Fruit fly (Drosophila melanogaster) whole organism, prepupa: Measurements from ENCODE around the gene CG44044.

ENCODE experiments used
- CG10669 ChIP-seq: fragments of 200-800 bp; sonication (Bioruptor generic); optimal IDR thresholded peaks from 3 replicates; lab custom pipeline; 2018; ENCODE audit warnings: missing biosample characterization, mild to moderate bottlenecking, missing genetic modification characterization, moderate library complexity
- CG11294 ChIP-seq: fragments of 200-800 bp; sonication (Bioruptor generic); IDR thresholded peaks from 2 replicates; pipeline ENCODE4 v1.3.6; 2022; ENCODE audit warnings: missing biosample characterization, missing genetic modification characterization
- CG11762 ChIP-seq: fragments of 200-800 bp; sonication (Bioruptor generic); optimal IDR thresholded peaks from 3 replicates; lab custom pipeline; 2016; ENCODE audit warnings: missing biosample characterization, missing genetic modification characterization; ENCODE audit not compliant: insufficient read depth
- CG15336 ChIP-seq: fragments of 200-800 bp; sonication (Bioruptor generic); IDR thresholded peaks from 2 replicates; pipeline ENCODE4 v1.3.6; 2022; ENCODE audit warnings: missing biosample characterization, missing genetic modification characterization
- CG1621 ChIP-seq: fragments of 200-800 bp; sonication (Bioruptor generic); optimal IDR thresholded peaks from 3 replicates; lab custom pipeline; 2018; ENCODE audit warnings: missing biosample characterization, mild to moderate bottlenecking, missing genetic modification characterization
- CG16779 ChIP-seq: fragments of 200-800 bp; sonication (Bioruptor generic); optimal IDR thresholded peaks from 3 replicates; lab custom pipeline; 2017; ENCODE audit warnings: missing biosample characterization, mild to moderate bottlenecking, missing genetic modification characterization
- CG3032 ChIP-seq: fragments of 200-800 bp; optimal IDR thresholded peaks from 2 replicates; lab custom pipeline; 2019; ENCODE audit warnings: missing biosample characterization, mild to moderate bottlenecking, missing genetic modification characterization, moderate library complexity
- CG31627 ChIP-seq: fragments of 200-800 bp; sonication (Bioruptor generic); optimal IDR thresholded peaks from 3 replicates; lab custom pipeline; 2016; ENCODE audit warnings: missing biosample characterization, missing genetic modification characterization
- CG4318 ChIP-seq: fragments of 200-800 bp; sonication (Bioruptor generic); optimal IDR thresholded peaks from 3 replicates; lab custom pipeline; 2017; ENCODE audit warnings: missing biosample characterization, mild to moderate bottlenecking, missing genetic modification characterization
- CG6276 ChIP-seq: fragments of 200-800 bp; sonication (Bioruptor generic); optimal IDR thresholded peaks from 2 replicates; lab custom pipeline; 2017; ENCODE audit warnings: missing biosample characterization, mild to moderate bottlenecking, missing genetic modification characterization
- CG6792 ChIP-seq: fragments of 200-800 bp; sonication (Bioruptor generic); optimal IDR thresholded peaks from 3 replicates; lab custom pipeline; 2016; ENCODE audit warnings: missing biosample characterization, missing genetic modification characterization
- CG6808 ChIP-seq: fragments of 200-800 bp; sonication (Bioruptor generic); optimal IDR thresholded peaks from 3 replicates; lab custom pipeline; 2017; ENCODE audit warnings: missing biosample characterization, missing genetic modification characterization, mild to moderate bottlenecking, moderate library complexity, missing genetic modification reagents
- CG6854 ChIP-seq: fragments of 200-800 bp; sonication (Bioruptor generic); optimal IDR thresholded peaks from 2 replicates; lab custom pipeline; 2017; ENCODE audit warnings: missing biosample characterization, mild to moderate bottlenecking, missing genetic modification characterization
- CG7368 ChIP-seq: fragments of 200-800 bp; sonication (Bioruptor generic); optimal IDR thresholded peaks from 3 replicates; lab custom pipeline; 2016; ENCODE audit warnings: missing biosample characterization, missing genetic modification characterization
- CG8632 ChIP-seq: fragments of 200-800 bp; sonication (Bioruptor generic); optimal IDR thresholded peaks from 3 replicates; lab custom pipeline; 2016; ENCODE audit warnings: missing biosample characterization, missing genetic modification characterization
- Eip75B ChIP-seq: fragments of 200-800 bp; sonication (Bioruptor generic); optimal IDR thresholded peaks from 3 replicates; lab custom pipeline; 2016; ENCODE audit warnings: missing biosample characterization, missing genetic modification characterization
- Ets21C ChIP-seq: fragments of 200-800 bp; sonication (Bioruptor generic); optimal IDR thresholded peaks from 3 replicates; lab custom pipeline; 2016; ENCODE audit warnings: missing biosample characterization, missing genetic modification characterization
- Ets96B ChIP-seq: fragments of 200-800 bp; optimal IDR thresholded peaks from 2 replicates; lab custom pipeline; 2019; ENCODE audit warnings: missing biosample characterization, mild to moderate bottlenecking, missing genetic modification characterization, moderate library complexity
- Hr39 ChIP-seq: fragments of 200-800 bp; sonication (Bioruptor generic); optimal IDR thresholded peaks from 2 replicates; lab custom pipeline; 2016; ENCODE audit warnings: missing biosample characterization, missing genetic modification characterization
- Met ChIP-seq: fragments of 200-800 bp; sonication (Bioruptor generic); optimal IDR thresholded peaks from 3 replicates; lab custom pipeline; 2016; ENCODE audit warnings: missing biosample characterization, missing genetic modification characterization
- OdsH ChIP-seq: fragments of 200-800 bp; sonication (Bioruptor generic); optimal IDR thresholded peaks from 3 replicates; lab custom pipeline; 2016; ENCODE audit warnings: missing biosample characterization, missing genetic modification characterization
- Smox ChIP-seq: fragments of 200-800 bp; sonication (Bioruptor generic); optimal IDR thresholded peaks from 3 replicates; lab custom pipeline; 2016; ENCODE audit warnings: missing biosample characterization, missing genetic modification characterization
- Sox102F ChIP-seq: fragments of 200-800 bp; sonication (Bioruptor generic); optimal IDR thresholded peaks from 2 replicates; lab custom pipeline; 2016; ENCODE audit warnings: missing biosample characterization, mild to moderate bottlenecking, missing genetic modification characterization
- Sox14 ChIP-seq: fragments of 200-800 bp; sonication (Bioruptor generic); optimal IDR thresholded peaks from 3 replicates; lab custom pipeline; 2016; ENCODE audit warnings: missing biosample characterization, missing genetic modification characterization
- Sox15 ChIP-seq: fragments of 200-800 bp; sonication (Bioruptor generic); optimal IDR thresholded peaks from 3 replicates; lab custom pipeline; 2016; ENCODE audit warnings: missing biosample characterization, missing genetic modification characterization
- cyc ChIP-seq: fragments of 200-800 bp; sonication (Bioruptor generic); optimal IDR thresholded peaks from 3 replicates; lab custom pipeline; 2016; ENCODE audit warnings: missing biosample characterization, missing genetic modification characterization
- dac ChIP-seq: fragments of 200-800 bp; sonication (Bioruptor generic); optimal IDR thresholded peaks from 2 replicates; lab custom pipeline; 2017; ENCODE audit warnings: missing biosample characterization, mild to moderate bottlenecking, missing genetic modification characterization
- dsx ChIP-seq: fragments of 200-800 bp; optimal IDR thresholded peaks from 3 replicates; lab custom pipeline; 2019; ENCODE audit warnings: missing biosample characterization, mild to moderate bottlenecking, missing genetic modification characterization, moderate library complexity; ENCODE audit not compliant: poor library complexity, severe bottlenecking
- eg ChIP-seq: fragments of 200-800 bp; sonication (Bioruptor generic); IDR thresholded peaks from 3 replicates; pipeline ENCODE4 v1.3.6; 2022; ENCODE audit warnings: missing biosample characterization, missing genetic modification characterization
- esn ChIP-seq: fragments of 200-800 bp; sonication (Bioruptor generic); optimal IDR thresholded peaks from 2 replicates; lab custom pipeline; 2016; ENCODE audit warnings: missing biosample characterization, mild to moderate bottlenecking, missing genetic modification characterization, moderate library complexity
- fd85E ChIP-seq: fragments of 200-800 bp; sonication (Bioruptor generic); optimal IDR thresholded peaks from 3 replicates; lab custom pipeline; 2016; ENCODE audit warnings: missing biosample characterization, missing genetic modification characterization
- fkh ChIP-seq: fragments of 200-800 bp; sonication (Bioruptor generic); optimal IDR thresholded peaks from 3 replicates; lab custom pipeline; 2017; ENCODE audit warnings: missing biosample characterization, mild to moderate bottlenecking, missing genetic modification characterization, moderate library complexity
- lz ChIP-seq: fragments of 200-800 bp; sonication (Bioruptor generic); optimal IDR thresholded peaks from 3 replicates; lab custom pipeline; 2016; ENCODE audit warnings: missing biosample characterization, missing genetic modification characterization
- net ChIP-seq: fragments of 200-800 bp; sonication (Bioruptor generic); optimal IDR thresholded peaks from 3 replicates; lab custom pipeline; 2016; ENCODE audit warnings: missing biosample characterization, missing genetic modification characterization
- pdm3 ChIP-seq: fragments of 200-800 bp; sonication (Bioruptor generic); optimal IDR thresholded peaks from 3 replicates; lab custom pipeline; 2016; ENCODE audit warnings: missing biosample characterization, missing genetic modification characterization
- salr ChIP-seq, 2 experiments: fragments of 200-800 bp; sonication (Bioruptor generic); optimal IDR thresholded peaks; 3 replicates each; lab custom pipeline; 2016 to 2018; ENCODE audit warnings: missing biosample characterization in 2 of 2, missing genetic modification characterization in 2 of 2, mild to moderate bottlenecking in 1 of 2
- ss ChIP-seq, 2 experiments: fragments of 200-800 bp; sonication (Bioruptor generic); optimal IDR thresholded peaks; 2 replicates in 1 of 2; 3 replicates in 1 of 2; lab custom pipeline; 2017 to 2018; ENCODE audit warnings: mild to moderate bottlenecking in 2 of 2, missing biosample characterization in 2 of 2, missing genetic modification characterization in 2 of 2, moderate library complexity in 1 of 2
- svp ChIP-seq: fragments of 200-800 bp; sonication (Bioruptor generic); peaks from one replicate; lab custom pipeline; 2016; ENCODE audit warnings: missing biosample characterization, missing genetic modification characterization
- topi ChIP-seq: fragments of 200-800 bp; sonication (Bioruptor generic); optimal IDR thresholded peaks from 3 replicates; lab custom pipeline; 2016; ENCODE audit warnings: missing biosample characterization, missing genetic modification characterization
- vri ChIP-seq: fragments of 200-800 bp; sonication (Bioruptor generic); optimal IDR thresholded peaks from 3 replicates; lab custom pipeline; 2016; ENCODE audit warnings: missing biosample characterization, mild to moderate bottlenecking, missing genetic modification characterization

Gene CG44044

DNA sequence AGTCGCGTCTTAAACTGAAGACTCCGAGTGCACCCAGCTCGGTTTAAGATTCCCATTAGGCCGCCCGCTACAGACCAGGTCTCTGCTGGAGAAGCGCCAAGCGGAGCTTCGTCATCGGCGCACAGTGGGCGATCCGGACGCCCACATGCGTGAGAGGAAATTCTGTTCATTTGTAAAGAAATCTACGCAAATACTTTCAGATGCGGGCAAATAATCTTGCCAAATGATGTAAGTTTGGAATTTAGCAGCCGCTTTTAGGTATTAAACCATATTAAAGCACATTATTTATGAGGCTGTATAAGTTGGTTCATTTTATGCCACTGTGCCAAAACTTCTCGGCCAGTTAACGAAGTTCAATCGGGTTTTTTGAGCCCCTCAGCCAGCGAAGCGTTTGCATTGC, 46.6 kb downstream of the CG44044 start, which contains the start of gene js (continued):
- TF ChIP-seq CG10669 (GFP tag; lab: Kevin White, UChicago) (no peak), net (GFP tag; lab: Kevin White, UChicago) (no peak), OdsH (GFP tag; lab: Kevin White, UChicago) (peak; percentile 75), eg (GFP tag; lab: Robert Waterston, UW) (peak; percentile 62), Sox15 (GFP tag; lab: Kevin White, UChicago) (peak; percentile 18), cyc (no peak), CG8632 (GFP tag; lab: Kevin White, UChicago) (no peak), esn (no peak), topi (peak; percentile 44), Ets96B (tag; lab: Kevin White, UChicago) (no peak), CG16779 (tag; lab: Kevin White, UChicago) (no peak), Eip75B (no peak), vri (GFP tag; lab: Kevin White, UChicago) (no peak), CG6854 (GFP tag; lab: Kevin White, UChicago) (no peak), CG11762 (peak; percentile 67), Sox102F (GFP tag; lab: Kevin White, UChicago) (peak; percentile 50), pdm3 (peak; percentile 76), lz (no peak), CG6276 (peak; percentile 73), dsx (no peak), fd85E (no peak), dac (GFP tag; lab: Kevin White, UChicago) (peak; percentile 62), Met (peak; percentile 53), Sox14 (peak; percentile 59), CG6808 (peak; percentile 27), CG4318 (GFP tag; lab: Kevin White, UChicago) (peak; percentile 78), CG31627 (GFP tag; lab: Kevin White, UChicago) (peak; percentile 49), Smox (GFP tag; lab: Kevin White, UChicago) (peak; percentile 45), CG1621 (tag; lab: Kevin White, UChicago) (no peak), CG6792 (no peak), Ets21C (no peak), CG7368 (GFP tag; lab: Kevin White, UChicago) (peak; percentile 30), CG15336 (GFP tag; lab: Robert Waterston, UW) (peak; percentile 84), fkh (GFP tag; lab: Kevin White, UChicago) (no peak), CG11294 (GFP tag; lab: Robert Waterston, UW) (no peak), Hr39 (GFP tag; lab: Kevin White, UChicago) (peak; percentile 53)

DNA sequence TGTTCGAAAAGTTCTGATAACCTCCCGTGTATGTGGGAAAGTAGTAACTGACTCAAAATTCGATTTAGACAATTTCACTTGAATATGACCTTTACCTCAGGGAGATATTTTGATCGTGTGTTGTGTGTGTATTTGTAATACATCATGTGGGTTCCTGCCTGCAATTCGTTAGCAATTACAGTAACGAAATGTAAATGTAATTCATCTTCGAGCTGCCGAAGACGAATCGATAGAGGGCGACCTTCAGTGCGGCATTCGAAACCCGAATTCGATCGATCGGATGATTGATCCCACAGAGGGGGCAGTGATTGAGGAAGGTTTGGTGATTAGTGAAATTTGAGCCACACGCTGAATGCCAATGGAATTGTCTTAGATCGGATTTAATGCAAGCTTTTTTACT, 48.8 kb downstream of the CG44044 start, which contains the start of gene CG10317:
Gene CG10317 (minus strand): TSS at position 101 of the 400 bp plus-strand sequence.
- TF ChIP-seq svp = no peak
- TF ChIP-seq dac (GFP tag; lab: Kevin White, UChicago) = no peak
- TF ChIP-seq Met = no peak
- TF ChIP-seq CG11294 (GFP tag; lab: Robert Waterston, UW) = no peak
- TF ChIP-seq Sox15 (GFP tag; lab: Kevin White, UChicago) = no peak
- TF ChIP-seq CG7368 (GFP tag; lab: Kevin White, UChicago) = no peak
- TF ChIP-seq ss (GFP tag; optimal IDR thresholded peaks at IDR 0.05; lab: Kevin White, UChicago) = no peak
- TF ChIP-seq esn = no peak
- no peak for TF ChIP-seq CG6792
- TF ChIP-seq salr (GFP tag; optimal IDR thresholded peaks at IDR 0.05; lab: Kevin White, UChicago) = no peak
- TF ChIP-seq CG3032 (tag; lab: Kevin White, UChicago) = no peak
